Worm (Caenorhabditis elegans) whole organism, L4 larva: Measurements from ENCODE around the gene F09G8.10.

Experiments
- D1046.2 ChIP-seq: fragments of 200-800 bp; sonication (Bioruptor generic); IDR thresholded peaks from 2 replicates; pipeline ENCODE4 v1.3.6; 2022; ENCODE audit warnings: missing genetic modification characterization, missing compliant biosample characterization
- T26A8.4 ChIP-seq: fragments of 200-800 bp; sonication (Bioruptor generic); IDR thresholded peaks from 2 replicates; pipeline ENCODE4 v1.3.6; 2022; ENCODE audit warnings: missing genetic modification characterization, missing compliant biosample characterization
- Y105C5A.15 ChIP-seq: fragments of 200-800 bp; sonication (Bioruptor generic); IDR thresholded peaks from 2 replicates; pipeline ENCODE4 v1.3.6; 2022; ENCODE audit warnings: missing genetic modification characterization, missing compliant biosample characterization
- Y75B8A.6 ChIP-seq: fragments of 200-800 bp; sonication (Bioruptor generic); IDR thresholded peaks from 2 replicates; pipeline ENCODE4 v1.3.6; 2022; ENCODE audit warnings: missing genetic modification reagents, missing genetic modification characterization, missing compliant biosample characterization
- ZK546.5 ChIP-seq, 2 experiments: sonication (generic microtip); optimal IDR thresholded peaks; 2 replicates each; lab custom pipeline; 2017; ENCODE audit warnings: missing biosample characterization in 2 of 2, missing genetic modification characterization in 2 of 2
- aha-1 ChIP-seq: fragments of 150-350 bp; peaks from one replicate; lab custom pipeline; 2014; ENCODE audit warnings: missing biosample characterization, missing genetic modification characterization
- aly-2 ChIP-seq: sonication (generic microtip); optimal IDR thresholded peaks from 2 replicates; lab custom pipeline; 2018; ENCODE audit warnings: missing biosample characterization, missing genetic modification characterization
- ama-1 ChIP-seq: fragments of 150-350 bp; optimal IDR thresholded peaks from 2 replicates; lab custom pipeline; 2014; ENCODE audit warnings: inconsistent platforms, mixed read lengths
- arid-1 ChIP-seq: fragments of 200-800 bp; sonication (Bioruptor generic); conservative IDR thresholded peaks from 2 replicates; pipeline ENCODE4 v1.3.6; 2022; ENCODE audit warnings: missing genetic modification reagents, missing genetic modification characterization, missing compliant biosample characterization
- ceh-28 ChIP-seq: fragments of 150-350 bp; optimal IDR thresholded peaks from 2 replicates; lab custom pipeline; 2014; ENCODE audit warnings: missing biosample characterization, missing genetic modification reagents, missing genetic modification characterization
- cey-2 ChIP-seq: sonication (generic microtip); optimal IDR thresholded peaks from 3 replicates; lab custom pipeline; 2017; ENCODE audit warnings: missing genetic modification characterization, mild to moderate bottlenecking, missing compliant biosample characterization, antibody characterized with exemption, borderline replicate concordance; ENCODE audit not compliant: insufficient read depth
- ctbp-1 ChIP-seq: fragments of 200-800 bp; sonication (Bioruptor generic); IDR thresholded peaks from 2 replicates; pipeline ENCODE4 v1.3.6; 2022; ENCODE audit warnings: missing genetic modification reagents, missing genetic modification characterization, missing compliant biosample characterization
- duxl-1 ChIP-seq: sonication (generic microtip); optimal IDR thresholded peaks from 2 replicates; lab custom pipeline; 2016; ENCODE audit warnings: mild to moderate bottlenecking, missing genetic modification characterization, moderate library complexity, missing compliant biosample characterization; ENCODE audit not compliant: poor library complexity
- fkh-10 ChIP-seq: fragments of 150-350 bp; optimal IDR thresholded peaks from 2 replicates; lab custom pipeline; 2014; ENCODE audit warnings: missing biosample characterization, missing genetic modification reagents, missing genetic modification characterization
- gei-8 ChIP-seq: fragments of 200-800 bp; sonication (Bioruptor generic); optimal IDR thresholded peaks from 2 replicates; lab custom pipeline; 2018; ENCODE audit warnings: mild to moderate bottlenecking, missing genetic modification characterization, missing compliant biosample characterization
- hlh-11 ChIP-seq: fragments of 200-800 bp; sonication (Bioruptor generic); optimal IDR thresholded peaks from 2 replicates; lab custom pipeline; 2018; ENCODE audit warnings: mild to moderate bottlenecking, missing genetic modification characterization, missing compliant biosample characterization
- hlh-30 ChIP-seq: sonication (generic microtip); optimal IDR thresholded peaks from 2 replicates; lab custom pipeline; 2017; ENCODE audit warnings: antibody characterized with exemption, mild to moderate bottlenecking, missing genetic modification characterization, missing compliant biosample characterization; ENCODE audit not compliant: insufficient read depth
- lim-7 ChIP-seq: fragments of 200-800 bp; sonication (Bioruptor generic); IDR thresholded peaks from 2 replicates; pipeline ENCODE4 v1.3.6; 2022; ENCODE audit warnings: missing genetic modification characterization, missing compliant biosample characterization
- lin-1 ChIP-seq: fragments of 200-800 bp; sonication (Bioruptor generic); IDR thresholded peaks from 2 replicates; pipeline ENCODE4 v1.3.6; 2022; ENCODE audit warnings: missing genetic modification reagents, missing genetic modification characterization, missing compliant biosample characterization
- lin-15B ChIP-seq: fragments of 150-350 bp; sonication (generic microtip); optimal IDR thresholded peaks from 3 replicates; lab custom pipeline; 2014; ENCODE audit warnings: missing biosample characterization, missing genetic modification characterization
- lin-29 ChIP-seq: fragments of 200-800 bp; sonication (Bioruptor generic); IDR thresholded peaks from 2 replicates; pipeline ENCODE4 v1.3.6; 2022; ENCODE audit warnings: missing genetic modification reagents, missing genetic modification characterization, missing compliant biosample characterization
- lin-38 ChIP-seq: fragments of 200-800 bp; sonication (Bioruptor generic); IDR thresholded peaks from 2 replicates; pipeline ENCODE4 v1.3.6; 2022; ENCODE audit warnings: missing genetic modification reagents, missing genetic modification characterization, missing compliant biosample characterization
- mxl-3 ChIP-seq: fragments of 200-800 bp; sonication (Bioruptor generic); optimal IDR thresholded peaks from 2 replicates; lab custom pipeline; 2018; ENCODE audit warnings: mild to moderate bottlenecking, missing genetic modification characterization, missing compliant biosample characterization
- nhr-10 ChIP-seq: fragments of 150-350 bp; optimal IDR thresholded peaks from 2 replicates; lab custom pipeline; 2014; ENCODE audit warnings: missing biosample characterization, missing genetic modification characterization
- nhr-237 ChIP-seq: sonication (generic microtip); optimal IDR thresholded peaks from 2 replicates; lab custom pipeline; 2017; ENCODE audit warnings: missing biosample characterization, missing genetic modification characterization
- nhr-41 ChIP-seq: fragments of 200-800 bp; sonication (Bioruptor generic); IDR thresholded peaks from 2 replicates; pipeline ENCODE4 v1.3.6; 2022; ENCODE audit warnings: missing genetic modification reagents, missing genetic modification characterization, missing compliant biosample characterization
- sdz-12 ChIP-seq: fragments of 200-800 bp; sonication (Bioruptor generic); optimal IDR thresholded peaks from 2 replicates; lab custom pipeline; 2018; ENCODE audit warnings: mild to moderate bottlenecking, missing genetic modification characterization, missing compliant biosample characterization
- spr-3 ChIP-seq: fragments of 200-800 bp; sonication (Bioruptor generic); optimal IDR thresholded peaks from 2 replicates; lab custom pipeline; 2018; ENCODE audit warnings: mild to moderate bottlenecking, missing genetic modification characterization, missing compliant biosample characterization
- tag-97 ChIP-seq: fragments of 200-800 bp; sonication (Bioruptor generic); IDR thresholded peaks from 2 replicates; pipeline ENCODE4 v1.3.6; 2022; ENCODE audit warnings: missing genetic modification characterization, missing compliant biosample characterization
- tra-1 ChIP-seq: fragments of 200-800 bp; sonication (Bioruptor generic); IDR thresholded peaks from 2 replicates; pipeline ENCODE4 v1.3.6; 2022; ENCODE audit warnings: missing genetic modification reagents, missing genetic modification characterization, missing compliant biosample characterization
- unc-62 ChIP-seq, 3 experiments: fragments of 150-350 bp in 1 of 3; sonication (generic microtip); optimal IDR thresholded peaks in 2 of 3; peaks in 1 of 3; 1 replicate in 1 of 3; 2 replicates in 2 of 3; lab custom pipeline; 2014 to 2017; ENCODE audit warnings: missing biosample characterization in 3 of 3, missing genetic modification characterization in 3 of 3, missing genetic modification reagents in 3 of 3, missing genotype in 1 of 3
- zfp-2 ChIP-seq: sonication (generic microtip); optimal IDR thresholded peaks from 2 replicates; lab custom pipeline; 2016; ENCODE audit warnings: mild to moderate bottlenecking, missing genetic modification characterization, missing compliant biosample characterization
- zip-2 ChIP-seq: fragments of 150-350 bp; optimal IDR thresholded peaks from 2 replicates; lab custom pipeline; 2014; ENCODE audit warnings: missing biosample characterization, missing genetic modification characterization
- ztf-11 ChIP-seq: fragments of 150-350 bp; optimal IDR thresholded peaks from 2 replicates; lab custom pipeline; 2014; ENCODE audit warnings: missing biosample characterization, missing genetic modification characterization

The F09G8.10 gene

ce11 chrIII:8281310-8281709, 9.3 kb upstream of the F09G8.10 start:
- TF ChIP-seq ztf-11 (no peak), tag-97 (GFP tag; lab: Robert Waterston, UW) (no peak), unc-62 (GFP tag; optimal IDR thresholded peaks at IDR 0.05 in 1 of 2; lab: Kevin White, UChicago) (peak in 1 of 2 experiments; percentile 92), unc-62 (tag; optimal IDR thresholded peaks at IDR 0.05; lab: Kevin White, UChicago) (no peak), hlh-11 (no peak), tra-1 (no peak)

ce11 chrIII:8280352-8280751, 8.4 kb upstream of the F09G8.10 start:
- peak in 1 of 2 experiments; percentile 94 for TF ChIP-seq unc-62 (GFP tag; optimal IDR thresholded peaks at IDR 0.05 in 1 of 2; lab: Kevin White, UChicago)
- TF ChIP-seq unc-62 (tag; optimal IDR thresholded peaks at IDR 0.05; lab: Kevin White, UChicago): no peak
- TF ChIP-seq tra-1: no peak
- no peak for TF ChIP-seq sdz-12
- peak; percentile 99 for TF ChIP-seq aha-1 (tag; lab: Kevin White, UChicago)

ce11 chrIII:8279567-8279966, 7.6 kb upstream of the F09G8.10 start:
- TF ChIP-seq lin-38 (GFP tag; lab: Robert Waterston, UW) (no peak), lin-1 (GFP tag; lab: Robert Waterston, UW) (no peak), lin-15B (tag; lab: Kevin White, UChicago) (no peak), aly-2 (tag; lab: Kevin White, UChicago) (no peak), hlh-30 (no peak), lin-29 (GFP tag; lab: Robert Waterston, UW) (no peak), nhr-10 (tag; lab: Kevin White, UChicago) (no peak), nhr-237 (tag; lab: Kevin White, UChicago) (no peak), lim-7 (GFP tag; lab: Robert Waterston, UW) (no peak), zfp-2 (tag; lab: Kevin White, UChicago) (no peak), ztf-11 (no peak), Y105C5A.15 (GFP tag; lab: Robert Waterston, UW) (no peak), nhr-41 (GFP tag; lab: Robert Waterston, UW) (no peak)

ce11 chrIII:8278801-8279200, 6.8 kb upstream of the F09G8.10 start, which contains the start of gene mig-10:
mig-10 (plus strand) TSS chrIII:8279101.
- no peak for TF ChIP-seq ceh-28
- TF ChIP-seq gei-8: no peak
- TF ChIP-seq zfp-2 (tag; lab: Kevin White, UChicago): no peak
- TF ChIP-seq fkh-10 (GFP tag; lab: Kevin White, UChicago): no peak
- TF ChIP-seq Y105C5A.15 (GFP tag; lab: Robert Waterston, UW): no peak
- TF ChIP-seq duxl-1 (tag; lab: Kevin White, UChicago): no peak
- no peak for TF ChIP-seq cey-2
- no peak for TF ChIP-seq ZK546.5 (tag; optimal IDR thresholded peaks at IDR 0.05; lab: Kevin White, UChicago)
- TF ChIP-seq spr-3 (GFP tag; lab: Kevin White, UChicago): no peak
- no peak for TF ChIP-seq mxl-3 (GFP tag; lab: Kevin White, UChicago)
- no peak for TF ChIP-seq zip-2 (tag; lab: Kevin White, UChicago)
- no peak for TF ChIP-seq unc-62 (GFP tag; optimal IDR thresholded peaks at IDR 0.05 in 1 of 2; lab: Kevin White, UChicago)
- TF ChIP-seq unc-62 (tag; optimal IDR thresholded peaks at IDR 0.05; lab: Kevin White, UChicago): no peak
- no peak for TF ChIP-seq ama-1 (lab: Kevin White, UChicago)
- TF ChIP-seq T26A8.4 (GFP tag; lab: Robert Waterston, UW): no peak
- no peak for TF ChIP-seq ctbp-1 (GFP tag; lab: Robert Waterston, UW)
- no peak for TF ChIP-seq D1046.2

- TF ChIP-seq arid-1 (GFP tag; lab: Robert Waterston, UW) (no peak), unc-62 (GFP tag; optimal IDR thresholded peaks at IDR 0.05 in 1 of 2; lab: Kevin White, UChicago) (no peak), unc-62 (tag; optimal IDR thresholded peaks at IDR 0.05; lab: Kevin White, UChicago) (no peak), Y75B8A.6 (GFP tag; lab: Robert Waterston, UW) (no peak)
Measured at ce11 chrIII:8275871-8276270, 3.9 kb upstream of the F09G8.10 start, which contains the start of gene clec-160. clec-160 (minus strand) TSS chrIII:8275971.
